Worm (Caenorhabditis elegans) whole organism, L1 larva: ENCODE measurements around the gene C18H9.5.
A peak's percentile ranks its signal among the peaks of the same experiment; 100 is the strongest.

ENCODE experiments used
- C16A3.4 ChIP-seq: fragments of 150-350 bp; optimal IDR thresholded peaks from 2 replicates; lab custom pipeline; 2014; ENCODE audit warnings: missing biosample characterization, missing genetic modification characterization
- F16B12.6 ChIP-seq: fragments of 150-350 bp; optimal IDR thresholded peaks from 2 replicates; lab custom pipeline; 2014; ENCODE audit warnings: missing biosample characterization, missing genetic modification characterization
- aha-1 ChIP-seq: fragments of 150-350 bp; optimal IDR thresholded peaks from 2 replicates; lab custom pipeline; 2014; ENCODE audit warnings: missing biosample characterization, missing genetic modification characterization
- alr-1 ChIP-seq: fragments of 200-800 bp; sonication (Bioruptor generic); optimal IDR thresholded peaks from 2 replicates; lab custom pipeline; 2018; ENCODE audit warnings: borderline replicate concordance, mild to moderate bottlenecking, missing genetic modification characterization, missing compliant biosample characterization
- aly-2 ChIP-seq: fragments of 150-350 bp; optimal IDR thresholded peaks from 2 replicates; lab custom pipeline; 2014; ENCODE audit warnings: missing biosample characterization, missing genetic modification characterization
- ama-1 ChIP-seq: fragments of 150-350 bp; optimal IDR thresholded peaks from 2 replicates; lab custom pipeline; 2014
- blmp-1 ChIP-seq: fragments of 150-350 bp; optimal IDR thresholded peaks from 2 replicates; lab custom pipeline; 2014; ENCODE audit warnings: missing biosample characterization, missing genetic modification characterization
- ceh-63 ChIP-seq: fragments of 200-800 bp; sonication (Bioruptor generic); optimal IDR thresholded peaks from 2 replicates; lab custom pipeline; 2018; ENCODE audit warnings: mild to moderate bottlenecking, missing genetic modification characterization, missing compliant biosample characterization
- ceh-88 ChIP-seq: fragments of 200-800 bp; sonication (Bioruptor generic); IDR thresholded peaks from 2 replicates; pipeline ENCODE4 v1.3.6; 2022; ENCODE audit warnings: missing genetic modification characterization, missing compliant biosample characterization
- ces-1 ChIP-seq: fragments of 150-350 bp; optimal IDR thresholded peaks from 2 replicates; lab custom pipeline; 2014; ENCODE audit warnings: missing biosample characterization, missing genetic modification reagents, missing genetic modification characterization
- dpl-1 ChIP-seq, 3 experiments: fragments of 150-350 bp in 2 of 3; sonication (generic microtip) in 1 of 3; optimal IDR thresholded peaks; 2 replicates each; lab custom pipeline; 2014 to 2017; ENCODE audit warnings: missing biosample characterization in 3 of 3, missing genetic modification characterization in 3 of 3, missing genetic modification reagents in 3 of 3
- efl-1 ChIP-seq, 4 experiments: fragments of 150-350 bp; optimal IDR thresholded peaks in 3 of 4; peaks in 1 of 4; 1 replicate in 1 of 4; 2 replicates in 3 of 4; lab custom pipeline; 2014; ENCODE audit warnings: missing biosample characterization in 2 of 4, missing genetic modification characterization in 2 of 4, missing genetic modification reagents in 2 of 4
- efl-3 ChIP-seq: fragments of 200-800 bp; sonication (Bioruptor generic); optimal IDR thresholded peaks from 2 replicates; lab custom pipeline; 2018; ENCODE audit warnings: mild to moderate bottlenecking, missing genetic modification characterization, missing compliant biosample characterization
- elt-2 ChIP-seq: sonication (generic microtip); optimal IDR thresholded peaks from 2 replicates; lab custom pipeline; 2016; ENCODE audit warnings: missing genetic modification characterization, mild to moderate bottlenecking, inconsistent platforms, missing compliant biosample characterization, missing genetic modification reagents
- elt-3 ChIP-seq, 6 experiments: fragments of 150-350 bp in 1 of 6; sonication (generic microtip); optimal IDR thresholded peaks; 2 replicates each; lab custom pipeline; 2017 to 2018; ENCODE audit warnings: missing biosample characterization in 6 of 6, missing genetic modification characterization in 6 of 6, inconsistent platforms in 1 of 6
- ets-5 ChIP-seq: fragments of 200-800 bp; sonication (Bioruptor generic); IDR thresholded peaks from 2 replicates; pipeline ENCODE4 v1.3.6; 2022; ENCODE audit warnings: missing genetic modification characterization, missing compliant biosample characterization
- fkh-10 ChIP-seq: sonication (generic microtip); optimal IDR thresholded peaks from 2 replicates; lab custom pipeline; 2017; ENCODE audit warnings: missing biosample characterization, missing genetic modification reagents, missing genetic modification characterization
- fkh-4 ChIP-seq: sonication (generic microtip); optimal IDR thresholded peaks from 2 replicates; lab custom pipeline; 2016; ENCODE audit warnings: missing compliant biosample characterization, missing genetic modification characterization, borderline replicate concordance
- fkh-8 ChIP-seq: sonication (generic microtip); optimal IDR thresholded peaks from 2 replicates; lab custom pipeline; 2016; ENCODE audit warnings: mild to moderate bottlenecking, missing genetic modification characterization, missing compliant biosample characterization
- fos-1 ChIP-seq: fragments of 150-350 bp; optimal IDR thresholded peaks from 2 replicates; lab custom pipeline; 2014; ENCODE audit warnings: missing biosample characterization, missing genetic modification characterization
- grh-1 ChIP-seq: fragments of 200-800 bp; sonication (Bioruptor generic); IDR thresholded peaks from 2 replicates; pipeline ENCODE4 v1.3.6; 2022; ENCODE audit warnings: missing genetic modification reagents, missing genetic modification characterization, missing compliant biosample characterization
- hlh-17 ChIP-seq: fragments of 200-800 bp; sonication (Bioruptor generic); optimal IDR thresholded peaks from 2 replicates; lab custom pipeline; 2018; ENCODE audit warnings: missing genetic modification characterization, mild to moderate bottlenecking, missing compliant biosample characterization, moderate library complexity, borderline replicate concordance
- hlh-4 ChIP-seq: sonication (generic microtip); optimal IDR thresholded peaks from 2 replicates; lab custom pipeline; 2016; ENCODE audit warnings: mild to moderate bottlenecking, missing genetic modification characterization, missing compliant biosample characterization
- hpl-2 ChIP-seq: fragments of 150-350 bp; optimal IDR thresholded peaks from 2 replicates; lab custom pipeline; 2014; ENCODE audit warnings: missing biosample characterization, missing genetic modification reagents, missing genetic modification characterization
- jun-1 ChIP-seq: fragments of 150-350 bp; optimal IDR thresholded peaks from 2 replicates; lab custom pipeline; 2014; ENCODE audit warnings: missing biosample characterization, missing genetic modification reagents, missing genetic modification characterization
- lin-15B ChIP-seq: fragments of 150-350 bp; sonication (generic microtip); optimal IDR thresholded peaks from 3 replicates; lab custom pipeline; 2014; ENCODE audit warnings: missing biosample characterization, missing genetic modification characterization
- lir-3 ChIP-seq: sonication (generic microtip); optimal IDR thresholded peaks from 2 replicates; lab custom pipeline; 2016; ENCODE audit warnings: mild to moderate bottlenecking, missing genetic modification characterization, moderate library complexity, missing compliant biosample characterization; ENCODE audit not compliant: poor library complexity
- lsy-2 ChIP-seq, 2 experiments: fragments of 150-350 bp; optimal IDR thresholded peaks; 2 replicates each; lab custom pipeline; 2014; ENCODE audit warnings: missing biosample characterization in 2 of 2, missing genetic modification characterization in 2 of 2
- mab-9 ChIP-seq: fragments of 200-800 bp; sonication (Bioruptor generic); IDR thresholded peaks from 2 replicates; pipeline ENCODE4 v1.3.6; 2022; ENCODE audit warnings: missing genetic modification reagents, missing genetic modification characterization, missing compliant biosample characterization
- mdl-1 ChIP-seq, 2 experiments: fragments of 150-350 bp; optimal IDR thresholded peaks; 2 replicates each; lab custom pipeline; 2014 to 2017; ENCODE audit warnings: missing biosample characterization in 2 of 2, missing genetic modification characterization in 2 of 2, inconsistent platforms in 1 of 2
- mef-2 ChIP-seq: fragments of 150-350 bp; optimal IDR thresholded peaks from 2 replicates; lab custom pipeline; 2014; ENCODE audit warnings: missing biosample characterization, missing genetic modification characterization
- nhr-11 ChIP-seq: fragments of 150-350 bp; optimal IDR thresholded peaks from 2 replicates; lab custom pipeline; 2014; ENCODE audit warnings: missing biosample characterization, missing genetic modification characterization
- nhr-20 ChIP-seq: sonication (generic microtip); optimal IDR thresholded peaks from 2 replicates; lab custom pipeline; 2016; ENCODE audit warnings: mild to moderate bottlenecking, missing genetic modification characterization, missing compliant biosample characterization
- nhr-28 ChIP-seq: fragments of 150-350 bp; optimal IDR thresholded peaks from 2 replicates; lab custom pipeline; 2014; ENCODE audit warnings: missing biosample characterization, missing genetic modification characterization
- nhr-47 ChIP-seq: sonication (generic microtip); optimal IDR thresholded peaks from 2 replicates; lab custom pipeline; 2016; ENCODE audit warnings: mild to moderate bottlenecking, missing genetic modification characterization, moderate library complexity, missing compliant biosample characterization
- nhr-76 ChIP-seq: sonication (generic microtip); optimal IDR thresholded peaks from 2 replicates; lab custom pipeline; 2017; ENCODE audit warnings: missing biosample characterization, missing genetic modification characterization
- nhr-77 ChIP-seq: fragments of 150-350 bp; optimal IDR thresholded peaks from 2 replicates; lab custom pipeline; 2014; ENCODE audit warnings: missing biosample characterization, missing genetic modification characterization
- nhr-84 ChIP-seq: sonication (generic microtip); optimal IDR thresholded peaks from 2 replicates; lab custom pipeline; 2017; ENCODE audit warnings: missing biosample characterization, missing genetic modification characterization
- nhr-90 ChIP-seq: sonication (generic microtip); optimal IDR thresholded peaks from 2 replicates; lab custom pipeline; 2016; ENCODE audit warnings: mild to moderate bottlenecking, missing genetic modification characterization, missing compliant biosample characterization; ENCODE audit not compliant: poor library complexity
- rnt-1 ChIP-seq: sonication (generic microtip); optimal IDR thresholded peaks from 2 replicates; lab custom pipeline; 2016; ENCODE audit warnings: mild to moderate bottlenecking, missing genetic modification characterization, moderate library complexity, missing compliant biosample characterization
- skn-1 ChIP-seq: fragments of 150-350 bp; optimal IDR thresholded peaks from 2 replicates; lab custom pipeline; 2014; ENCODE audit warnings: missing biosample characterization, missing genetic modification characterization
- snpc-4 ChIP-seq: fragments of 150-350 bp; optimal IDR thresholded peaks from 2 replicates; lab custom pipeline; 2014; ENCODE audit warnings: missing biosample characterization, missing genetic modification characterization
- sox-4 ChIP-seq: sonication (generic microtip); optimal IDR thresholded peaks from 2 replicates; lab custom pipeline; 2016; ENCODE audit warnings: missing genetic modification characterization, missing compliant biosample characterization
- sptf-1 ChIP-seq: fragments of 150-350 bp; optimal IDR thresholded peaks from 2 replicates; lab custom pipeline; 2014; ENCODE audit warnings: missing biosample characterization, missing genetic modification characterization
- swsn-7 ChIP-seq: sonication (generic microtip); optimal IDR thresholded peaks from 2 replicates; lab custom pipeline; 2016; ENCODE audit warnings: missing genetic modification characterization, missing compliant biosample characterization
- tbx-2 ChIP-seq: sonication (generic microtip); optimal IDR thresholded peaks from 2 replicates; lab custom pipeline; 2016; ENCODE audit warnings: missing genetic modification characterization, missing compliant biosample characterization
- unc-130 ChIP-seq: fragments of 150-350 bp; optimal IDR thresholded peaks from 2 replicates; lab custom pipeline; 2017; ENCODE audit warnings: missing biosample characterization, missing genetic modification characterization, inconsistent platforms
- unc-30 ChIP-seq: sonication (generic microtip); optimal IDR thresholded peaks from 2 replicates; lab custom pipeline; 2017; ENCODE audit warnings: missing biosample characterization, missing genetic modification characterization
- unc-98 ChIP-seq: fragments of 200-800 bp; sonication (Bioruptor generic); IDR thresholded peaks from 2 replicates; pipeline ENCODE4 v1.3.6; 2022; ENCODE audit warnings: missing genetic modification characterization, missing compliant biosample characterization
- vab-15 ChIP-seq: sonication (generic microtip); optimal IDR thresholded peaks from 2 replicates; lab custom pipeline; 2017; ENCODE audit warnings: missing genotype, mild to moderate bottlenecking, missing genetic modification characterization, missing compliant biosample characterization
- zag-1 ChIP-seq: fragments of 150-350 bp; optimal IDR thresholded peaks from 2 replicates; lab custom pipeline; 2014; ENCODE audit warnings: missing biosample characterization, missing genetic modification characterization
- ztf-11 ChIP-seq, 2 experiments: sonication (generic microtip); optimal IDR thresholded peaks; 2 replicates each; lab custom pipeline; 2016 to 2017; ENCODE audit warnings: missing genetic modification characterization in 2 of 2, missing biosample characterization in 1 of 2, missing compliant biosample characterization in 1 of 2
- ztf-4 ChIP-seq: fragments of 150-350 bp; optimal IDR thresholded peaks from 2 replicates; lab custom pipeline; 2014; ENCODE audit warnings: missing biosample characterization, missing genetic modification characterization

Gene C18H9.5

ce11 chrII:6741428-6741827, 46.1 kb upstream of the C18H9.5 start, which contains the start of gene exos-8 (continued):
- TF ChIP-seq ceh-88 (GFP tag; lab: Robert Waterston, UW) (no peak), sox-4 (tag; lab: Kevin White, UChicago) (no peak), alr-1 (no peak), hpl-2 (GFP tag; lab: Kevin White, UChicago) (peak; percentile 9), ztf-4 (tag; lab: Kevin White, UChicago) (no peak), tbx-2 (peak; percentile 56), F16B12.6 (tag; lab: Kevin White, UChicago) (peak; percentile 24), sptf-1 (tag; lab: Kevin White, UChicago) (no peak), fkh-8 (tag; lab: Kevin White, UChicago) (peak; percentile 58), nhr-76 (tag; lab: Kevin White, UChicago) (no peak), grh-1 (no peak), nhr-47 (tag; lab: Kevin White, UChicago) (peak; percentile 60), fos-1 (tag; lab: Kevin White, UChicago) (peak; percentile 22), snpc-4 (tag; lab: Kevin White, UChicago) (peak; percentile 15), nhr-90 (peak; percentile 13), unc-30 (tag; lab: Kevin White, UChicago) (no peak), nhr-77 (tag; lab: Kevin White, UChicago) (peak; percentile 63), skn-1 (tag; lab: Kevin White, UChicago) (peak; percentile 6), jun-1 (tag; lab: Kevin White, UChicago) (peak; percentile 13), unc-130 (tag; lab: Kevin White, UChicago) (peak; percentile 11), lin-15B (tag; lab: Kevin White, UChicago) (peak; percentile 81), elt-3 (tag; optimal IDR thresholded peaks at IDR 0.05; lab: Kevin White, UChicago) (peak in 1 of 6 experiments; percentile 55), lir-3 (tag; lab: Kevin White, UChicago) (peak; percentile 75), ces-1 (no peak), ama-1 (lab: Kevin White, UChicago) (no peak), mab-9 (GFP tag; lab: Robert Waterston, UW) (no peak), hlh-4 (no peak), zag-1 (tag; lab: Kevin White, UChicago) (no peak), unc-98 (GFP tag; lab: Robert Waterston, UW) (no peak), swsn-7 (tag; lab: Kevin White, UChicago) (peak; percentile 37), mdl-1 (tag; optimal IDR thresholded peaks at IDR 0.05; lab: Kevin White, UChicago) (no peak), rnt-1 (peak; percentile 89), efl-3 (GFP tag; lab: Kevin White, UChicago) (no peak), C16A3.4 (peak; percentile 65), aha-1 (tag; lab: Kevin White, UChicago) (no peak), nhr-84 (tag; lab: Kevin White, UChicago) (no peak), nhr-28 (tag; lab: Kevin White, UChicago) (no peak), hlh-17 (GFP tag; lab: Kevin White, UChicago) (no peak), ets-5 (GFP tag; lab: Robert Waterston, UW) (no peak), blmp-1 (tag; lab: Kevin White, UChicago) (peak; percentile 55), nhr-20 (tag; lab: Kevin White, UChicago) (peak; percentile 65), fkh-4 (tag; lab: Kevin White, UChicago) (no peak), lsy-2 (tag; optimal IDR thresholded peaks at IDR 0.05; lab: Kevin White, UChicago) (peak; percentile 28 to 80), mef-2 (no peak), dpl-1 (GFP tag; optimal IDR thresholded peaks at IDR 0.05; lab: Kevin White, UChicago) (peak; percentile 46 to 71 (median 56)), nhr-11 (tag; lab: Kevin White, UChicago) (no peak), ztf-11 (tag; optimal IDR thresholded peaks at IDR 0.05; lab: Kevin White, UChicago) (peak in 1 of 2 experiments; percentile 17), aly-2 (tag; lab: Kevin White, UChicago) (no peak), fkh-10 (GFP tag; lab: Kevin White, UChicago) (no peak), ceh-63 (GFP tag; lab: Kevin White, UChicago) (no peak), efl-1 (optimal IDR thresholded peaks at IDR 0.05; lab: Kevin White, UChicago) (peak; percentile 68 to 76), efl-1 (GFP tag; optimal IDR thresholded peaks at IDR 0.05 in 1 of 2; lab: Kevin White, UChicago) (peak; percentile 60 to 95), elt-2 (tag; lab: Kevin White, UChicago) (no peak), vab-15 (tag; lab: Kevin White, UChicago) (peak; percentile 16)
